Fruit fly (Drosophila melanogaster): Measurements from ENCODE around the gene Dhc98D.

Dhc98D gene

DNA sequence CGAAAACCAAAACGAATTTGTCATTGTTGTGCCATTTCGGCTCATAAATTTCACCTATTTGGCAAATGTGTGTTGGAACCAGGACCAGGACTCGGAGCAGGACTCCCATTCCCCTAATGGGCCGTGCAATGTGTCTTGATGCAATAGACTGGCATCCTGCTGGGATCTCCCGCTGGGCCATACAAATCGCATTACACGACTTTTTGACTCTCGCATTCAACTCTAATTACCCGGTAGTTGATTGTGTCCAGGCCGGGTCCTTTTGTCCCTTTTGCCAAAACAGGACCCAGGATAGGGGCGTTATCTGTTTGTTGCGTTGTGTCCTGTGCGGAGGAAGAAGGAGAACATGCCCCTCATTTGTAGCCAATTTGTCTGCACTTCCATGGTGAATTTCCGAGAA, 68.6 kb downstream of the Dhc98D start:
- no peak for TF ChIP-seq psq (optimal IDR thresholded peaks at IDR 0.05)
- no peak for TF ChIP-seq CG8478 (optimal IDR thresholded peaks at IDR 0.05)
- TF ChIP-seq EcR (GFP tag; optimal IDR thresholded peaks at IDR 0.05), result no peak

DNA sequence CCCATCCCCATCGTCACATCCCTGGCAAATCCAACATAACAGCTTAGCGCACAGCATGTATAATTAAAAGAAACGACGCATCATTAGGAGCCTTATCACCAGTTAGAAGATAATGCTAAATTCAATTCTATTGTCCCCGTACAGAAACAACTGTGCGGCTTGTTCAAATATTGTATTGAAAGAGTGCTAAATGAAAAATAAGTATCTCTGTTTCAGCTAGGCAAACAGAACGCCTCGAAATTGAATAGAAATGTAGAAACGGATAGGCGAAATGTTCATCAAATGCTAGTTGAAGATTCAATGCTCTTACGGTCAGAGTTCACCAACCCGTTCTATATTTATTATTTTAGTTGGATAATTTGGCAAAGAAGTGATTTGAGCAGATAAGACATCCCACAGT, 69.0 kb downstream of the Dhc98D start:
- TF ChIP-seq EcR (GFP tag; optimal IDR thresholded peaks at IDR 0.05), result no peak
- no peak for TF ChIP-seq psq (optimal IDR thresholded peaks at IDR 0.05)
- TF ChIP-seq Dll (optimal IDR thresholded peaks at IDR 0.05), result no peak
- TF ChIP-seq CG8478 (optimal IDR thresholded peaks at IDR 0.05), result no peak
- TF ChIP-seq pan (optimal IDR thresholded peaks at IDR 0.05), result no peak
- TF ChIP-seq usp (GFP tag; optimal IDR thresholded peaks at IDR 0.05), result no peak

DNA sequence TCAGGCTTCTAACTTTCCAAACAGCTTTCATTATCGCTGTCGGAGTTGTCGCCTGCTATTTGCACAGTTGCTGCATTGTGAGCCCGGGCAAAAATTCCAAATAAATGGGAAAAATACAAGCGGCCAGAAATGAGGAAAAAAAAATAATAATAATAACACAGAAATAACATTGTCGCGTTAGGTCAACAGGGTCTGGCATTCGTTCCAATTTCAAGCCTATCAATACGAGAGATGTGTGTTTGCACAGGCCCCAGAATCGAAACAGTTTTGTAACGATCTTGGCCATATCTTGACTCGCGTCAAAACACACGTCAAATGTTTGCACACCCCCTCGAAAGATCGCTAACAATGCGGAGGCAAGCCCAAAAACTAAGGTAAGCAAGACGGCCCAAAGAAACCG, 69.6 kb downstream of the Dhc98D start:
- TF ChIP-seq EcR (GFP tag; optimal IDR thresholded peaks at IDR 0.05) (no peak), pan (optimal IDR thresholded peaks at IDR 0.05) (no peak), CG8478 (optimal IDR thresholded peaks at IDR 0.05) (no peak), usp (GFP tag; optimal IDR thresholded peaks at IDR 0.05) (no peak), Dll (optimal IDR thresholded peaks at IDR 0.05) (no peak), psq (optimal IDR thresholded peaks at IDR 0.05) (no peak)

DNA sequence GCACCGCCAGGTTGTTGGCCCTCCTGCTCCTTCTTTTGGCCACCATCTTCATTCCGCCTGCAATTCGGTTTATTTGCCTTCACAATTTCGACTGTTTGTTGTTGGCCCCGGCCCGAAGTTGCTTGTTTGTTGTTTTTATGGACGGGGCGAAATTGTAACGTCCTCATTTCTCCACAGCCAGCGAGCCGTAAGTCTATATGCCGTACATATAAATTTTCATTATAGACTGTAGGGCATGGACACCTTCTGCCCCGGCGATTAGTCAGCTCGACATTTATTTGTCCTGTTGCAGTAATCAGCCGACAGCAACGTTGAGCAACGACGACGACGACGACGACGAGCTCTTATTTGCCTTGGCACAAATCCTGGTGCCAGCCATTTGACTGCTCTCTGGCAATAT, 72.0 kb downstream of the Dhc98D start:
- TF ChIP-seq CG8478 (optimal IDR thresholded peaks at IDR 0.05), result no peak

DNA sequence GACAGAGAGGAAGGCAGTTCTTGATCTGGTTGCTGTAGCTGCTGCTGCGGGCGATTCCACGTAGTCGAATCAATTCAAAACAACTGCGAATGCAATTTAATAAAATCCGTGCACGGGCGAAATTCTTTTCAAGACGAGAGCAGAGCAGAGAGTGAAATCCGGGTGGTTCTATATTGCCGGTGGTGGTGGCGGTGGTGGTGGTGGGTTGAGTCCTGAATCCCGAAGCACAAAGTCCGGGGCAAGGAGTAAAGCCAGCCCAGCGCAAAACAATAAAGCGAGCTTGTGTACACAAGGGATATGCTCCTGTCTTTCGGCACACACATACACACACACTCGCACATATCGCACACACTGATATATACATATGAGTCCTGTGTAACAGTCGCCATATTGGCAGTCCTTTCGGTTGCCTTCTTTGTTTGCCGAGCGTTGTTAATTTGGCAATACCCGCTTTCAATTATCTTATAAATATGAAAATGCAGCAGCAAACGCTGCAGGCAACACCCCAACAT, 74.6 kb downstream of the Dhc98D start:
- TF ChIP-seq Dll (optimal IDR thresholded peaks at IDR 0.05) (no peak), EcR (GFP tag; optimal IDR thresholded peaks at IDR 0.05) (no peak), pan (optimal IDR thresholded peaks at IDR 0.05) (no peak), psq (optimal IDR thresholded peaks at IDR 0.05) (no peak), usp (GFP tag; optimal IDR thresholded peaks at IDR 0.05) (no peak), CG8478 (optimal IDR thresholded peaks at IDR 0.05) (no peak)

DNA sequence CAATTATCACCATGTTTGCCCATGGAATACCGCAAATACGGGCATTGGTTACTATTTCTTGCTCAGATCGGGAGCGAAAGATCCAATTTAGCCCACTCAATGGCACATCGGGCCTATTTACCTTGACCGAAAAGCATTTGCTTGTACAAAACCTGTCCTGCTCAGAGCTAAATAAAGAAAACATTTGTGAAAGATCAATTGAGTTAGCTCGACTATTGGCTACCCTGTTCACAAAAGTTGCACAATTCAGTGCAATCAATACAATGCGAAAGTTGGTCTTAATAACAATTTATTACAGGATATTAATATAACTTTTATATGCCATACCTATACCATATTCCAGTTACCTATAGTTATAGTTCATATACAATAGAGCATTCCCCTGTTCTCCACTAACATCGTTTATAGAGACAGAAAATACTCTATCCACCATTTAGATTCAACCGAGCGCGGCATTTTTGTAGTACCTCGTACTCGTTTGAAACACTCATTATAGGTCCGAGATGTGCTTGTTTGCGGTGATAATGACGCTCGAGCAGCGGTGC, 76.0 kb downstream of the Dhc98D start:
- TF ChIP-seq Dll (optimal IDR thresholded peaks at IDR 0.05) (no peak), psq (optimal IDR thresholded peaks at IDR 0.05) (no peak), usp (GFP tag; optimal IDR thresholded peaks at IDR 0.05) (no peak), CG8478 (optimal IDR thresholded peaks at IDR 0.05) (no peak), EcR (GFP tag; optimal IDR thresholded peaks at IDR 0.05) (no peak), pan (optimal IDR thresholded peaks at IDR 0.05) (no peak)

DNA sequence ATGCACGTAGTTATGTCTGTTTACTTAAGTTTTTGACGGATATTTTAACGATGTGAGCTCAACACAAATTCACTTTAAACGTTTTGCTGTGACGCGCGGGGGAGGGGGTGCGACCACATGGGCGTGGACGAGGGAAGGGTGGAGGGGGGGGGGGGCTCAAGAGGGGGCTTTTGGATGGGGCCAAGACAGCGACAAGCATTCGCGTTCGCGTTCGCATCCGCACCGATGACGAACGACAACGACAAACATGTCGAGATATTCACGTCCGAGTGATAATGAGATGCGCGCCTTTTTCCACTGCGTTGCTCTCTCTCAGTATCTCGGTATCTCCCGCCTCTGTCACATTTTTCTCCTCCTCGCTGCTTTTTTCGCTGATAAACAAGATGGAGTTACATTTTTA, 76.8 kb downstream of the Dhc98D start:
- TF ChIP-seq psq (optimal IDR thresholded peaks at IDR 0.05) (no peak), Dll (optimal IDR thresholded peaks at IDR 0.05) (no peak), pan (optimal IDR thresholded peaks at IDR 0.05) (no peak), usp (GFP tag; optimal IDR thresholded peaks at IDR 0.05) (no peak), EcR (GFP tag; optimal IDR thresholded peaks at IDR 0.05) (no peak), CG8478 (optimal IDR thresholded peaks at IDR 0.05) (no peak)

DNA sequence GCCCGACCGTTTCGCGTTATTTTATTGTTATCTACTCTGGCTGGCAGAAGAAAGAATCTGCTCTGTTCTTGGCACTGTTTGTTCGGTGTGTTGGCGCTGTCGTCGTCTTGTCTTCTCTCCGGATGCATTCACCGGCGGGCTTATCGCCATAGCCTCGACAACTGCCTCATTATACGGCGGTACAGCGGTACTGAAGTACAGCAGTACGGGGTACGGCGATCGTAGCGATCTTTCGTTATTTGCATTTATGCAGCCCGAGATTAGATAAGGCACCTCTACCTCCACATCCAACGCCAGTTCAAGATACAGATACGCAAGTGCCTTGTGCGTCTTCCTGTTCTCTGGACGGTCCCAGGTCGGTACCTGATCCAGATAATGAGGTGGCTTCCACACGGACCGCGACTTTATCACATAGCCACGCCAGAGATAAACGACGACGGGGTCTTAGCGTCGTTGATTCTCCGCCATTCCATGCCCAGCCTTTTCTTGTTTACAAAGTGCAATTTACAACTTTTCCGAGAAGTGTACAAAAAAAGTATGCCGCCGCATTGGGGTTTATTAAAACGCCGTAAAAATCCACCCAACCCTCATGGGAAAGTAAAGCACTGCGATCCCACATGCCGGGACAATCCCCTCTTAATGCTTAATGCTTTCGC, 81.5 kb downstream of the Dhc98D start:
- TF ChIP-seq EcR (GFP tag; optimal IDR thresholded peaks at IDR 0.05) (no peak), CG8478 (optimal IDR thresholded peaks at IDR 0.05) (no peak), psq (optimal IDR thresholded peaks at IDR 0.05) (no peak), pan (optimal IDR thresholded peaks at IDR 0.05) (no peak), Dll (optimal IDR thresholded peaks at IDR 0.05) (no peak), usp (GFP tag; optimal IDR thresholded peaks at IDR 0.05) (no peak)
